Worm (Caenorhabditis elegans) whole organism, L3 larva: Measurements from ENCODE around the gene clic-1.

Experiments used
- R02D3.7 ChIP-seq: fragments of 150-350 bp; optimal IDR thresholded peaks from 2 replicates; lab custom pipeline; 2014; ENCODE audit warnings: missing biosample characterization, missing genetic modification characterization
- aly-2 ChIP-seq: fragments of 150-350 bp; optimal IDR thresholded peaks from 2 replicates; lab custom pipeline; 2014; ENCODE audit warnings: missing biosample characterization, missing genetic modification characterization
- ceh-16 ChIP-seq: sonication (generic microtip); optimal IDR thresholded peaks from 2 replicates; lab custom pipeline; 2017; ENCODE audit warnings: missing biosample characterization, missing genetic modification characterization
- ceh-82 ChIP-seq: fragments of 150-350 bp; optimal IDR thresholded peaks from 2 replicates; lab custom pipeline; 2014; ENCODE audit warnings: missing biosample characterization, missing genetic modification characterization
- daf-12 ChIP-seq: fragments of 150-350 bp; optimal IDR thresholded peaks from 2 replicates; lab custom pipeline; 2014; ENCODE audit warnings: missing biosample characterization, missing genetic modification reagents, missing genetic modification characterization
- egl-5 ChIP-seq: fragments of 150-350 bp; optimal IDR thresholded peaks from 2 replicates; lab custom pipeline; 2017; ENCODE audit warnings: missing biosample characterization, missing genetic modification reagents, missing genetic modification characterization, inconsistent platforms
- elt-1 ChIP-seq: fragments of 150-350 bp; optimal IDR thresholded peaks from 2 replicates; lab custom pipeline; 2014; ENCODE audit warnings: missing biosample characterization, missing genetic modification characterization
- elt-2 ChIP-seq: sonication (generic microtip); optimal IDR thresholded peaks from 2 replicates; lab custom pipeline; 2016; ENCODE audit warnings: missing genetic modification reagents, mild to moderate bottlenecking, missing genetic modification characterization, missing compliant biosample characterization
- elt-3 ChIP-seq, 3 experiments: fragments of 150-350 bp in 1 of 3; sonication (generic microtip) in 2 of 3; optimal IDR thresholded peaks; 2 replicates in 2 of 3; 4 replicates in 1 of 3; lab custom pipeline; 2014 to 2017; ENCODE audit warnings: missing biosample characterization in 3 of 3, missing genetic modification characterization in 3 of 3
- fkh-10 ChIP-seq: sonication (generic microtip); optimal IDR thresholded peaks from 2 replicates; lab custom pipeline; 2017; ENCODE audit warnings: missing biosample characterization, missing genetic modification reagents, missing genetic modification characterization
- fkh-2 ChIP-seq: fragments of 150-350 bp; optimal IDR thresholded peaks from 2 replicates; lab custom pipeline; 2014; ENCODE audit warnings: missing biosample characterization, missing genetic modification reagents, missing genetic modification characterization
- fos-1 ChIP-seq: fragments of 150-350 bp; optimal IDR thresholded peaks from 2 replicates; lab custom pipeline; 2014; ENCODE audit warnings: missing biosample characterization, missing genetic modification characterization
- hmg-11 ChIP-seq: sonication (generic microtip); optimal IDR thresholded peaks from 2 replicates; lab custom pipeline; 2016; ENCODE audit warnings: missing genetic modification characterization, missing compliant biosample characterization
- jun-1 ChIP-seq: fragments of 150-350 bp; optimal IDR thresholded peaks from 2 replicates; lab custom pipeline; 2014; ENCODE audit warnings: missing biosample characterization, missing genetic modification reagents, missing genetic modification characterization
- lin-15B ChIP-seq: fragments of 150-350 bp; optimal IDR thresholded peaks from 2 replicates; lab custom pipeline; 2014; ENCODE audit warnings: missing biosample characterization, missing genetic modification characterization
- lin-39 ChIP-seq: fragments of 150-350 bp; optimal IDR thresholded peaks from 2 replicates; lab custom pipeline; 2018; ENCODE audit warnings: missing biosample characterization, missing genetic modification reagents, missing genetic modification characterization
- lsy-12 ChIP-seq: sonication (generic microtip); optimal IDR thresholded peaks from 2 replicates; lab custom pipeline; 2016; ENCODE audit warnings: mild to moderate bottlenecking, missing genetic modification characterization, missing compliant biosample characterization
- mdl-1 ChIP-seq: fragments of 150-350 bp; optimal IDR thresholded peaks from 2 replicates; lab custom pipeline; 2014; ENCODE audit warnings: missing biosample characterization, missing genetic modification characterization
- nfya-1 ChIP-seq: sonication (generic microtip); optimal IDR thresholded peaks from 2 replicates; lab custom pipeline; 2017; ENCODE audit warnings: missing genetic modification characterization, mild to moderate bottlenecking, missing compliant biosample characterization, antibody characterized with exemption, moderate library complexity; ENCODE audit not compliant: insufficient read depth
- nhr-12 ChIP-seq: fragments of 150-350 bp; optimal IDR thresholded peaks from 2 replicates; lab custom pipeline; 2014; ENCODE audit warnings: missing biosample characterization, missing genetic modification characterization
- nhr-23 ChIP-seq: fragments of 150-350 bp; optimal IDR thresholded peaks from 2 replicates; lab custom pipeline; 2014; ENCODE audit warnings: missing biosample characterization, missing genetic modification reagents, missing genetic modification characterization
- nhr-237 ChIP-seq: fragments of 150-350 bp; optimal IDR thresholded peaks from 2 replicates; lab custom pipeline; 2014; ENCODE audit warnings: missing biosample characterization, missing genetic modification characterization
- nhr-25 ChIP-seq: sonication (generic microtip); optimal IDR thresholded peaks from 2 replicates; lab custom pipeline; 2017; ENCODE audit warnings: missing biosample characterization, missing genetic modification characterization
- nhr-43 ChIP-seq: sonication (generic microtip); optimal IDR thresholded peaks from 2 replicates; lab custom pipeline; 2016; ENCODE audit warnings: mild to moderate bottlenecking, missing genetic modification characterization, missing compliant biosample characterization; ENCODE audit not compliant: poor library complexity, severe bottlenecking
- nhr-67 ChIP-seq: fragments of 150-350 bp; optimal IDR thresholded peaks from 2 replicates; lab custom pipeline; 2014; ENCODE audit warnings: missing biosample characterization, missing genetic modification characterization
- nhr-76 ChIP-seq: fragments of 150-350 bp; sonication (generic microtip); optimal IDR thresholded peaks from 5 replicates; lab custom pipeline; 2014; ENCODE audit warnings: missing biosample characterization, missing genetic modification characterization
- pha-4 ChIP-seq: fragments of 150-350 bp; optimal IDR thresholded peaks from 2 replicates; lab custom pipeline; 2014; ENCODE audit warnings: missing biosample characterization, missing genetic modification reagents, missing genetic modification characterization
- pqm-1 ChIP-seq: fragments of 150-350 bp; optimal IDR thresholded peaks from 2 replicates; lab custom pipeline; 2017; ENCODE audit warnings: missing biosample characterization, missing genetic modification characterization, inconsistent platforms
- sea-2 ChIP-seq: fragments of 150-350 bp; sonication (generic microtip); optimal IDR thresholded peaks from 4 replicates; lab custom pipeline; 2014; ENCODE audit warnings: missing biosample characterization, missing genetic modification reagents, missing genetic modification characterization
- skn-1 ChIP-seq: fragments of 150-350 bp; optimal IDR thresholded peaks from 2 replicates; lab custom pipeline; 2014; ENCODE audit warnings: missing biosample characterization, missing genetic modification characterization
- snpc-4 ChIP-seq: fragments of 150-350 bp; optimal IDR thresholded peaks from 2 replicates; lab custom pipeline; 2014; ENCODE audit warnings: missing biosample characterization, missing genetic modification characterization
- tbx-2 ChIP-seq: sonication (generic microtip); optimal IDR thresholded peaks from 2 replicates; lab custom pipeline; 2016; ENCODE audit warnings: mild to moderate bottlenecking, missing genetic modification characterization, missing compliant biosample characterization
- unc-62 ChIP-seq: fragments of 150-350 bp; sonication (generic microtip); optimal IDR thresholded peaks from 4 replicates; lab custom pipeline; 2014; ENCODE audit warnings: missing biosample characterization, missing genetic modification reagents, missing genetic modification characterization
- ztf-11 ChIP-seq: fragments of 150-350 bp; optimal IDR thresholded peaks from 2 replicates; lab custom pipeline; 2014; ENCODE audit warnings: missing biosample characterization, missing genetic modification characterization
- ztf-4 ChIP-seq: fragments of 150-350 bp; optimal IDR thresholded peaks from 2 replicates; lab custom pipeline; 2014; ENCODE audit warnings: missing biosample characterization, missing genetic modification characterization

clic-1 gene

DNA sequence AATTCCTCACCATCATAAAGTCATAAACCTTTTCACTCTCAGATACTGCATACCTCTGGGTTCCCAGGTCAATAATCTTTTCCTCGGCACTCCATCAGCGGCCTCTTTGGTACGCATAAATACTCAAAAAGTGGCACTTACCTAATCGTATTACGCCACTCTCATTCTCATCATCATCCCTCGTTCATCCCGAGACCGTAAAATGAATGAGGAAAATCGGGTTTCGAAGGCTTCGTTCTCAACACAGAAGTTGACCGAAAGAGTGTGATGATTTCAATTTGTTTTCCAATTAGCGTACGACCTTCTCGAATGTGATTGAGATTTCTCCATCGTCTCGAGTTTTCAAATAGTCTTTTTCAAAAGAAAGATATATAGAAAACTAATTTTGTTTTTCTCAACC is 5.2 kb upstream of the clic-1 start:
- no peak for TF ChIP-seq lsy-12
- no peak for TF ChIP-seq mdl-1

DNA sequence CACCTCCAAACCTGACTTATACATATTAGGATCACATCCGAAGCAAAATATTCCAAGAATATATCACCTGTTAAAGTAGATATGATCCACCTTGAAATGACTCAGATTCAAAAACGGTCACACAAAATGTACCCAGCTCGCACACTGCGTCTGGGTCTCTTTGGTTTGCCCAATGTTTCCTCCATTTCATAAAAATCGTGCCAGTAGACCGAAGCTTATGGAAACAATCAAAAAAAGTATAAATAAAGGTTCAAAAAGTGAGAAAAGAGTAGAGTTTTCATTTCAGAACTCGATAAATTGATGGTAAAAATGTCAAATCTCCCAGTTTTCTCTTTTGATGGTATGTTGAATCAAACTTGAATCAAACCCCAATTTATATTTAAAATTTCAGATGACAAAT is 3.0 kb upstream of the clic-1 start, which contains the start of gene srr-9:
srr-9 (plus strand) TSS at position 301 of the 400 bp plus-strand sequence.
- TF ChIP-seq fkh-2 (tag; lab: Kevin White, UChicago), result no peak
- no peak for TF ChIP-seq fkh-10 (GFP tag; lab: Kevin White, UChicago)
- no peak for TF ChIP-seq skn-1 (tag; lab: Kevin White, UChicago)
- TF ChIP-seq elt-2 (tag; lab: Kevin White, UChicago), result no peak
- no peak for TF ChIP-seq ceh-16 (tag; lab: Kevin White, UChicago)
- TF ChIP-seq egl-5 (tag; lab: Kevin White, UChicago), result no peak
- no peak for TF ChIP-seq unc-62 (GFP tag; lab: Kevin White, UChicago)
- no peak for TF ChIP-seq nhr-25 (tag; lab: Kevin White, UChicago)
- TF ChIP-seq jun-1 (tag; lab: Kevin White, UChicago), result no peak
- TF ChIP-seq lin-39 (tag; lab: Kevin White, UChicago), result no peak
- no peak for TF ChIP-seq sea-2 (GFP tag; lab: Kevin White, UChicago)
- TF ChIP-seq snpc-4, result no peak
- TF ChIP-seq ztf-11 (tag; lab: Kevin White, UChicago), result no peak
- TF ChIP-seq mdl-1, result no peak
- TF ChIP-seq aly-2, result no peak
- no peak for TF ChIP-seq nhr-12 (tag; lab: Kevin White, UChicago)
- no peak for TF ChIP-seq daf-12
- TF ChIP-seq elt-1 (tag; lab: Kevin White, UChicago), result no peak
- TF ChIP-seq lin-15B (tag; lab: Kevin White, UChicago), result no peak
- TF ChIP-seq, all 47 proteins: peak for 0

DNA sequence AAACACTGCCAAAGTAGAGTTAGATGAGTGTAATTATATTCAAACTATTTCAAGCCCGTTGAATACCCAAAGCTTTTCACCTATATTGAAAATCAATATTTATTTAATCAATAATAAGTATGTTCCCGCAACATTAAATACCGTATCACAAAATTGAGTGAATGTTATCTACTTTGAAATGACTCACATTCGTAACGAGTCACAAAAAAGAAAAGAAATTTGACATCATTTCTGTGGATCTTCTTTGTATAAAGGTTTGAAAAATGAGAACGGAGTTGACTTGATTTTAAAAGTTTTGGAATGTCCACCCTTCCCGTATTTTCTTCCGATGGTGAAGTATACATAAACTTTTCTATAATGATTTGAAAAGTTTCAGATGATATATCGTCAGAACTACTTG is 608 bp upstream of the clic-1 start, which contains the start of gene srr-10:
srr-10 (plus strand) TSS at position 301 of the 400 bp plus-strand sequence.
- TF ChIP-seq fkh-10 (GFP tag; lab: Kevin White, UChicago), result no peak
- TF ChIP-seq snpc-4, result no peak
- no peak for TF ChIP-seq jun-1 (tag; lab: Kevin White, UChicago)
- no peak for TF ChIP-seq lsy-12
- no peak for TF ChIP-seq elt-2 (tag; lab: Kevin White, UChicago)
- no peak for TF ChIP-seq ztf-4 (tag; lab: Kevin White, UChicago)
- no peak for TF ChIP-seq fos-1 (tag; lab: Kevin White, UChicago)
- no peak for TF ChIP-seq nhr-76 (tag; lab: Kevin White, UChicago)
- TF ChIP-seq hmg-11 (tag; lab: Kevin White, UChicago), result no peak
- TF ChIP-seq tbx-2 (tag; lab: Kevin White, UChicago), result no peak
- no peak for TF ChIP-seq mdl-1
- TF ChIP-seq ztf-11 (tag; lab: Kevin White, UChicago), result no peak
- TF ChIP-seq pqm-1 (tag; lab: Kevin White, UChicago), result no peak
- no peak for TF ChIP-seq lin-39 (tag; lab: Kevin White, UChicago)
- TF ChIP-seq nhr-25 (tag; lab: Kevin White, UChicago), result no peak
- no peak for TF ChIP-seq sea-2 (GFP tag; lab: Kevin White, UChicago)
- no peak for TF ChIP-seq nhr-237 (tag; lab: Kevin White, UChicago)
- TF ChIP-seq skn-1 (tag; lab: Kevin White, UChicago), result no peak
- no peak for TF ChIP-seq aly-2
- TF ChIP-seq egl-5 (tag; lab: Kevin White, UChicago), result no peak

DNA sequence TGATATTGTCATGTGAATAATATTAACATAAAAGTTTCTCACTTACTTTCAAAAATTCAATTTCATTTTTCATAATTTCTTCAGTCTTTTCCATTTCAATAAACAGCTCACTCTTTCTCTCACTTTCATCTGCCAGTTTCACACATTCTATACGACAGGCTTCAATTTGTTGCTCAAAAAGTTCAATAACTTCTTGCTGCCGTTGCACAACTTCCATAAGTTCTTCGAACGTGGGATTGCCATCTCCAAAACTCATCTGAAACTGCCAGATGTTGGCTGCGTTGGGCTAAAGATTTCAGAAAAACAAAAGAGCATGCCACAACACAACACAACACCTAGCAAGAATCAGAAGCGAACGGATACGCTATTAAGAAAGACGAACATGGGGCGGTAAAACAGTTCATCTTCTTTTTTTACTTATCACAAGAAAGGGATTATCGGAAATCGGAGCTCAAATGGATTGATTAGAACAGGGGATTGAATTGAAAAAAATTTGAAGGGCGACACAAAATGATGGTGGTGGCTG is 1.4 kb downstream of the clic-1 start:
- TF ChIP-seq fkh-2 (tag; lab: Kevin White, UChicago), result no peak
- TF ChIP-seq nhr-67 (tag; lab: Kevin White, UChicago), result no peak
- TF ChIP-seq ztf-11 (tag; lab: Kevin White, UChicago), result no peak
- no peak for TF ChIP-seq nhr-23 (tag; lab: Kevin White, UChicago)
- TF ChIP-seq ceh-82, result no peak
- no peak for TF ChIP-seq R02D3.7 (tag; lab: Kevin White, UChicago)
- no peak for TF ChIP-seq fkh-10 (GFP tag; lab: Kevin White, UChicago)
- TF ChIP-seq lsy-12, result no peak
- TF ChIP-seq snpc-4, result no peak

DNA sequence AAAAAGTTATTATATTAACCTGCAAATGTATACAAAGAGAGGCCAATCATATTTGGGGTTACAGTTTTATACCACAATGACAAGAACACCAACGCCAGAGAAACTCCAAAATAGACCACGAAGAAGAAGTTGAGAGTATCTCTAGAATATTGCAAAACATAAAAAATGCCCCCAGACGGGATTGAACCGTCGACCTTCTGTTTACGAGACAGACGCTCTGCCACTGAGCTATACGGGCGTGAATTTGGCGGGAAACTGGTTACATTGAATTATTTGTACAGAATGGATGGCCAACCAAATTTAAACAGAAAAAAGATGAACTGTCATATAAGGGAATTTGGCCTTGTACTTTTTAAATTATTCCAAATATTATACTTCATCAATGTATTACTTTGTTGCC is 4.2 kb downstream of the clic-1 start:
- TF ChIP-seq nhr-43 (tag; lab: Kevin White, UChicago), result no peak
- TF ChIP-seq ztf-4 (tag; lab: Kevin White, UChicago), result no peak
- TF ChIP-seq lsy-12, result peak; percentile 40
- TF ChIP-seq nhr-25 (tag; lab: Kevin White, UChicago), result peak; percentile 61
- TF ChIP-seq elt-3 (tag; optimal IDR thresholded peaks at IDR 0.05; lab: Kevin White, UChicago), result peak in 1 of 3 experiments; percentile 12
- TF ChIP-seq elt-2 (tag; lab: Kevin White, UChicago), result peak; percentile 21
- TF ChIP-seq pha-4 (tag; lab: Kevin White, UChicago), result peak; percentile 63
- TF ChIP-seq nfya-1 (tag; lab: Kevin White, UChicago), result peak; percentile 45
- peak; percentile 22 for TF ChIP-seq nhr-23 (tag; lab: Kevin White, UChicago)
- TF ChIP-seq jun-1 (tag; lab: Kevin White, UChicago), result peak; percentile 31
